Worm (Caenorhabditis elegans): ENCODE measurements around the gene T23B5.4.
A peak's percentile ranks its signal among the peaks of the same experiment; 100 is the strongest.

Gene T23B5.4

DNA sequence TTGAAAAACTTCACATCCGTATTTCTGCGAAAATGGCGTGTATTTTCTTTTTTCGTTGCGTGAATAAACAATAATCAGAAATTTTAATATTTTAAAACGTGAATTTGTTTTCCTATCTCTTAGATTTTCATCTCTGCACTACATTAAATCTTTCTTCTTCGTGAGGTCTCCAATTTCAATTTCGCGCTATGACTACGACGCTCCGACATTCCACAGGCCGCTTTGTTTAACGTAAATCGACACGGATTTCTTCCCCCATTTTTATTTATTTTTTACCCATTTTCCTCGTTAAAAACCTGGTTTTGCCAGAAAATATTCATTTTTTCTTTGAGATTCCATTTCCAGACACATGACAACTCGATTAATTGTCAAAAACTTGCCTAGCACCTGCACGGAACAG, 49.8 kb downstream of the T23B5.4 start, which contains the start of the genes T23F6.3 and rbd-1 (continued):
- peak; percentile 82 for TF ChIP-seq dve-1 (tag; optimal IDR thresholded peaks at IDR 0.05; ENCODE audit: insufficient read depth)
- peak; percentile 37; the same call in 1 of the 2 replicates for TF ChIP-seq arid-1 (GFP tag; conservative IDR thresholded peaks at IDR 0.05)

DNA sequence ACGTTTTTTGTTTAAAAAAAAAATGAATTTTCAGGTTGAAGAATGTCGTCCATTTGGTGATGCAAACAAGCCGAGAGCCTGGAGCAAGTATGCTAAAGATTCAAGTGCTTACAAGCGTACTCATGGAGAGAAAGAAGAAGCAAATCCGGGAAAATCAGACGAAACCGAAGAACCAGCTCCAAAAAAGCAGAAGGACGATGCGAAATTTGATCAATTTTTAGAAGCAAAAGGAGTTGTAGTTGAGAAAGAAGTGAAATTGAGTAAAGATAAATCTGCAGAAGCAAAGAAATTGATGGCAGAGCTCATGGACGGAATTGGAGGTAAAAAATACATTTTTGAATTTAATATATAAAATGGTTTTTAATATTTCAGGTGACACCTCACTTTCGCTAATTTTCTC, 50.4 kb downstream of the T23B5.4 start:
- TF ChIP-seq php-3 (GFP tag; IDR thresholded peaks at IDR 0.05) (no peak), fkh-10 (GFP tag; optimal IDR thresholded peaks at IDR 0.05) (no peak), arid-1 (GFP tag; conservative IDR thresholded peaks at IDR 0.05) (no peak), daf-12 (tag; optimal IDR thresholded peaks at IDR 0.05) (no peak)

Measured in whole organism, L4 larva.